Fruit fly (Drosophila melanogaster): ENCODE measurements around the gene Act5C.

Gene Act5C

DNA sequence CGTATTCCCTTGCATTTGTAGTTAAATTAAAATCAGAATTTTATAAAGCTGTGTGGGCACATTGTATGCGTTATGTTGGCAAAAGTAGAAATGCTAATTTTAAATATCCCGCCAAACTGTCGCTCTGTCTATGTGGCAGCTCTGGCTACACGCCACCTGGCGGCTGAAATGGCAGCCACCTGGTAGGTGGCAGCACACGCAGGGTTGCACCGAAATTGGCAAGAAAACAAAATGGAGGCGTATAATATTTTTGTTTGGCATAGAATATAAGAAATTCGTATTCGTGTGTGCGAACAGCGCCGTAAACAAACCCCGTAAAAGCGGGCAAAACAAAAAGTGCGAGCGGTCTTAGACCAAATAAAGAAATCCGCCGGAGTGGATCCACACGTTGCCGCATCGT lies 7.3 kb downstream of the Act5C start, which contains the start of gene CG12236 (continued):
- TF ChIP-seq lmd (GFP tag; IDR thresholded peaks at IDR 0.05) (peak; percentile 54; the same call in 1 of the 2 replicates), ara (GFP tag; IDR thresholded peaks at IDR 0.05) (no peak), zen (tag; optimal IDR thresholded peaks at IDR 0.05) (peak; percentile 42), CG3281 (GFP tag; optimal IDR thresholded peaks at IDR 0.05) (peak; percentile 6), Oaz (GFP tag; IDR thresholded peaks at IDR 0.05) (no peak), insv (GFP tag; optimal IDR thresholded peaks at IDR 0.05) (peak in 1 of 2 experiments; percentile 68), Fer3 (tag; optimal IDR thresholded peaks at IDR 0.05) (peak; percentile 36), crp (GFP tag; optimal IDR thresholded peaks at IDR 0.05) (peak in 1 of 2 experiments; percentile 52), tap (tag; optimal IDR thresholded peaks at IDR 0.05) (no peak), CG16863 (GFP tag; optimal IDR thresholded peaks at IDR 0.05) (no peak), crc (GFP tag; optimal IDR thresholded peaks at IDR 0.05) (no peak), tin (GFP tag; optimal IDR thresholded peaks at IDR 0.05) (peak; percentile 42), CG8359 (GFP tag; optimal IDR thresholded peaks at IDR 0.05; ENCODE audit: borderline replicate concordance) (no peak), ssp (GFP tag; IDR thresholded peaks at IDR 0.05) (0 out of 2 replicates have a peak, but pooled peaks have one; percentile 9), wdn (GFP tag; IDR thresholded peaks at IDR 0.05) (no peak), trh (GFP tag; optimal IDR thresholded peaks at IDR 0.05) (no peak), CG10267 (tag; optimal IDR thresholded peaks at IDR 0.05) (peak; percentile 73), Atf3 (GFP tag; optimal IDR thresholded peaks at IDR 0.05) (no peak), Hr51 (GFP tag; optimal IDR thresholded peaks at IDR 0.05) (peak in 1 of 2 experiments; percentile 47), z (GFP tag; IDR thresholded peaks at IDR 0.05) (no peak), CG7928 (GFP tag; optimal IDR thresholded peaks at IDR 0.05) (peak; percentile 61), Bdp1 (GFP tag; optimal IDR thresholded peaks at IDR 0.05) (no peak), Dll (GFP tag; IDR thresholded peaks at IDR 0.05; ENCODE audit: partially characterized antibody) (no peak), CG8924 (tag; optimal IDR thresholded peaks at IDR 0.05) (peak; percentile 13), ro (GFP tag; IDR thresholded peaks at IDR 0.05) (no peak), dm (GFP tag; optimal IDR thresholded peaks at IDR 0.05) (peak; percentile 63), odd (GFP tag; optimal IDR thresholded peaks at IDR 0.05) (no peak), fru (optimal IDR thresholded peaks at IDR 0.05) (no peak), crol (GFP tag; IDR thresholded peaks at IDR 0.05) (no peak), BtbVII (GFP tag; optimal IDR thresholded peaks at IDR 0.05) (no peak), CG8944 (GFP tag; optimal IDR thresholded peaks at IDR 0.05) (no peak), CG13287 (GFP tag; IDR thresholded peaks at IDR 0.05; ENCODE audit: partially characterized antibody) (peak; percentile 50; the same call in 1 of the 2 replicates), CG4707 (GFP tag; optimal IDR thresholded peaks at IDR 0.05) (peak; percentile 13), NFAT (GFP tag; IDR thresholded peaks at IDR 0.05) (peak; percentile 78), Atf6 (GFP tag; IDR thresholded peaks at IDR 0.05) (no peak), Ada2b (GFP tag; IDR thresholded peaks at IDR 0.05) (no peak), CG14710 (tag; optimal IDR thresholded peaks at IDR 0.05) (peak; percentile 73), CG2129 (GFP tag; IDR thresholded peaks at IDR 0.05; ENCODE audit: partially characterized antibody) (no peak), cwo (GFP tag; optimal IDR thresholded peaks at IDR 0.05) (no peak), CG9609 (GFP tag; optimal IDR thresholded peaks at IDR 0.05) (peak; percentile 11), ttk (GFP tag; IDR thresholded peaks at IDR 0.05) (no peak; the same call in 1 of the 2 replicates), nau (GFP tag; optimal IDR thresholded peaks at IDR 0.05) (no peak), kni (GFP tag; optimal IDR thresholded peaks at IDR 0.05) (peak; percentile 63), Mes4 (GFP tag; optimal IDR thresholded peaks at IDR 0.05) (peak; percentile 1), CkIIα-i1 (GFP tag; IDR thresholded peaks at IDR 0.05) (no peak), disco-r (GFP tag; optimal IDR thresholded peaks at IDR 0.05) (peak; percentile 2), CG8089 (GFP tag; optimal IDR thresholded peaks at IDR 0.05) (peak; percentile 24), Gug (GFP tag; IDR thresholded peaks at IDR 0.05) (no peak), toy (GFP tag; IDR thresholded peaks at IDR 0.05) (no peak), CG2678 (tag; optimal IDR thresholded peaks at IDR 0.05) (no peak), CG11560 (tag; IDR thresholded peaks at IDR 0.05) (0 out of 3 replicates have a peak, but pooled peaks have one; percentile 50)

Measured in whole organism, embryonic.